Worm (Caenorhabditis elegans) whole organism, L4/young adult: ENCODE results near the gene spe-43.

Experiments used
- W03F9.2 ChIP-seq: fragments of 150-350 bp; optimal IDR thresholded peaks from 2 replicates; lab custom pipeline; 2014; ENCODE audit warnings: missing biosample characterization, missing genetic modification characterization
- dao-5 ChIP-seq: sonication (generic microtip); optimal IDR thresholded peaks from 2 replicates; lab custom pipeline; 2016; ENCODE audit warnings: missing genotype, missing genetic modification characterization, moderate library complexity, missing compliant biosample characterization
- him-1 ChIP-seq: sonication (generic microtip); optimal IDR thresholded peaks from 2 replicates; lab custom pipeline; 2016; ENCODE audit warnings: missing genotype, missing genetic modification reagents, missing genetic modification characterization, missing compliant biosample characterization

ce11 chrIV:13154391-13155283, 12.5 kb upstream of the spe-43 start, which contains the start of the genes crld-1 and msh-5:
- TF ChIP-seq him-1 = no peak
- no peak for TF ChIP-seq W03F9.2 (tag; lab: Kevin White, UChicago)
- TF ChIP-seq dao-5 (tag; lab: Kevin White, UChicago) = no peak
